Worm (Caenorhabditis elegans): Measurements from ENCODE around the gene F11D5.6.

The F11D5.6 gene

ce11 chrX:3283189-3283588 lies 42.9 kb downstream of the F11D5.6 start (continued):
- TF ChIP-seq madf-9 (GFP tag; conservative IDR thresholded peaks at IDR 0.05) = no peak
- TF ChIP-seq lir-3 (tag; optimal IDR thresholded peaks at IDR 0.05) = no peak
- no peak for TF ChIP-seq R02D3.7 (tag; optimal IDR thresholded peaks at IDR 0.05)
- peak; percentile 5 for TF ChIP-seq nhr-28 (tag; optimal IDR thresholded peaks at IDR 0.05)
- TF ChIP-seq nhr-76 (tag; optimal IDR thresholded peaks at IDR 0.05) = no peak
- TF ChIP-seq nhr-6 (tag; optimal IDR thresholded peaks at IDR 0.05) = peak; percentile 0
- no peak for TF ChIP-seq daf-8 (GFP tag; IDR thresholded peaks at IDR 0.05)
- TF ChIP-seq egl-43 (GFP tag; IDR thresholded peaks at IDR 0.05) = no peak
- TF ChIP-seq nhr-48 (tag; optimal IDR thresholded peaks at IDR 0.05) = peak; percentile 42
- no peak for TF ChIP-seq unc-62 (GFP tag; optimal IDR thresholded peaks at IDR 0.05 in 1 of 2)
- no peak for TF ChIP-seq unc-62 (tag; optimal IDR thresholded peaks at IDR 0.05)
- TF ChIP-seq daf-16 (GFP tag; optimal IDR thresholded peaks at IDR 0.05) = no peak
- peak; percentile 69 for TF ChIP-seq daf-16 (tag; optimal IDR thresholded peaks at IDR 0.05)
- peak; percentile 58; the same call in 1 of the 2 replicates for TF ChIP-seq php-3 (GFP tag; IDR thresholded peaks at IDR 0.05)
- no peak for TF ChIP-seq zag-1 (tag; optimal IDR thresholded peaks at IDR 0.05)
- TF ChIP-seq ztf-11 (tag; optimal IDR thresholded peaks at IDR 0.05) = no peak

- no peak for TF ChIP-seq Y105C5A.15 (GFP tag; IDR thresholded peaks at IDR 0.05)
- no peak for TF ChIP-seq daf-16 (GFP tag; optimal IDR thresholded peaks at IDR 0.05)
- peak; percentile 64 for TF ChIP-seq daf-16 (tag; optimal IDR thresholded peaks at IDR 0.05)
- no peak for TF ChIP-seq dmd-6 (GFP tag; IDR thresholded peaks at IDR 0.05)
- no peak for TF ChIP-seq ceh-28 (tag; optimal IDR thresholded peaks at IDR 0.05)
- peak; percentile 37 for TF ChIP-seq pqm-1 (tag; optimal IDR thresholded peaks at IDR 0.05)
- TF ChIP-seq hlh-11 (tag; optimal IDR thresholded peaks at IDR 0.05) = peak; percentile 13
- TF ChIP-seq mdt-29 (GFP tag; IDR thresholded peaks at IDR 0.05) = no peak
- peak; percentile 62 for TF ChIP-seq nhr-28 (tag; optimal IDR thresholded peaks at IDR 0.05)
- no peak for TF ChIP-seq daf-19 (GFP tag; conservative IDR thresholded peaks at IDR 0.05)
- peak; percentile 13 for TF ChIP-seq aha-1 (tag)
Measured at ce11 chrX:3282306-3282705, 43.8 kb downstream of the F11D5.6 start, which contains the start of gene K09C4.5. Gene K09C4.5 (plus strand): TSS chrX:3282631.

DNA sequence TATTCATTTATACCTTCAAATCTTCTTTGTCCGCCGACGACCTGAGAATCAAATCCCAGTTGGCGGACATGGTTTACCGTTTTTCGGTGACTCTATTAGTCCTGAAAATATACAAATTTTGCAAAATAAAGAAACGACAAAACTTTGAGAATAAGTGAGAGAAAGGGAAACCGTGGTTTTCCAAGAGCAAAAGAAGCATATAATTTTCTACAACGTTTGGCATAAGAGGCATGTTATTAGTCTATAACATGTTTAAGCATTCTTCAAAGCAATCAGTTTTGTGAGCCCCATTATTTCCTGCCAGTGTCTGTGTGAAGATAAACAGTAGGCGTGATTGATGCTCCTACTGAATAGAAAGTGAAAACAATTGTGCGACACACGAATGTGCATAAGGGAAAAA lies 45.9 kb downstream of the F11D5.6 start, which contains the start of gene K09C4.10:
TSS of gene K09C4.10 (minus strand) at position 101 of the 400 bp plus-strand sequence.
- no peak for TF ChIP-seq sdz-12 (GFP tag; optimal IDR thresholded peaks at IDR 0.05)
- no peak for TF ChIP-seq pqm-1 (tag; optimal IDR thresholded peaks at IDR 0.05)
- TF ChIP-seq lin-29 (GFP tag; IDR thresholded peaks at IDR 0.05) = no peak
- no peak for TF ChIP-seq zip-2 (tag; optimal IDR thresholded peaks at IDR 0.05)
- TF ChIP-seq ces-1 (GFP tag; optimal IDR thresholded peaks at IDR 0.05) = no peak
- TF ChIP-seq snpc-1.2 (GFP tag; IDR thresholded peaks at IDR 0.05) = no peak
- no peak for TF ChIP-seq php-3 (GFP tag; IDR thresholded peaks at IDR 0.05)
- no peak for TF ChIP-seq F37D6.2 (tag; optimal IDR thresholded peaks at IDR 0.05)
- TF ChIP-seq Y5F2A.4 (GFP tag; optimal IDR thresholded peaks at IDR 0.05) = no peak
- TF ChIP-seq dpl-1 (GFP tag; optimal IDR thresholded peaks at IDR 0.05) = no peak
- no peak for TF ChIP-seq hlh-11 (tag; optimal IDR thresholded peaks at IDR 0.05)
- no peak for TF ChIP-seq R02D3.7 (tag; optimal IDR thresholded peaks at IDR 0.05)
- TF ChIP-seq pha-4 (GFP tag; IDR thresholded peaks at IDR 0.05) = no peak
- TF ChIP-seq pha-4 (tag; optimal IDR thresholded peaks at IDR 0.05) = no peak
- no peak for TF ChIP-seq tra-1 (GFP tag; IDR thresholded peaks at IDR 0.05)
- TF ChIP-seq unc-39 (tag; optimal IDR thresholded peaks at IDR 0.05) = no peak
- no peak for TF ChIP-seq unc-62 (GFP tag; optimal IDR thresholded peaks at IDR 0.05 in 1 of 2)
- no peak for TF ChIP-seq unc-62 (tag; optimal IDR thresholded peaks at IDR 0.05)
- TF ChIP-seq egl-43 (GFP tag; IDR thresholded peaks at IDR 0.05) = no peak
- no peak for TF ChIP-seq ceh-44 (GFP tag; IDR thresholded peaks at IDR 0.05)

Data from whole organism, L4 larva.